Fruit fly (Drosophila melanogaster) whole organism, embryonic: ENCODE results near the gene CG4597.

ENCODE experiments used
- B-H2 ChIP-seq: fragments of 200-800 bp; sonication (Bioruptor generic); optimal IDR thresholded peaks from 2 replicates; lab custom pipeline; 2018; ENCODE audit warnings: missing biosample characterization, mild to moderate bottlenecking, missing genetic modification characterization
- Bdp1 ChIP-seq: fragments of 200-800 bp; sonication (Bioruptor generic); optimal IDR thresholded peaks from 3 replicates; lab custom pipeline; 2016; ENCODE audit warnings: missing biosample characterization, missing genetic modification characterization
- Bteb2 ChIP-seq: fragments of 200-800 bp; sonication (Bioruptor generic); optimal IDR thresholded peaks from 2 replicates; lab custom pipeline; 2016; ENCODE audit warnings: missing biosample characterization, missing genetic modification characterization
- CG10274 ChIP-seq: fragments of 200-800 bp; sonication (Bioruptor generic); optimal IDR thresholded peaks from 3 replicates; lab custom pipeline; 2017; ENCODE audit warnings: missing biosample characterization, mild to moderate bottlenecking, missing genetic modification characterization
- CG12155 ChIP-seq: fragments of 200-800 bp; sonication (Bioruptor generic); optimal IDR thresholded peaks from 3 replicates; lab custom pipeline; 2016; ENCODE audit warnings: missing biosample characterization, missing genetic modification characterization
- CG15514 ChIP-seq: fragments of 200-800 bp; sonication (Bioruptor generic); optimal IDR thresholded peaks from 3 replicates; lab custom pipeline; 2017; ENCODE audit warnings: missing biosample characterization, missing genetic modification characterization, mild to moderate bottlenecking, moderate library complexity, missing genetic modification reagents
- CG17361 ChIP-seq: fragments of 200-800 bp; sonication (Bioruptor generic); IDR thresholded peaks from 3 replicates; pipeline ENCODE4 v1.3.6; 2022; ENCODE audit warnings: missing biosample characterization, missing genetic modification characterization
- CG17385 ChIP-seq: fragments of 200-800 bp; sonication (Bioruptor generic); optimal IDR thresholded peaks from 3 replicates; lab custom pipeline; 2018; ENCODE audit warnings: missing biosample characterization, mild to moderate bottlenecking, missing genetic modification characterization
- CG1792 ChIP-seq: fragments of 200-800 bp; sonication (Bioruptor generic); optimal IDR thresholded peaks from 2 replicates; lab custom pipeline; 2016; ENCODE audit warnings: missing biosample characterization, missing genetic modification characterization
- CG18011 ChIP-seq: fragments of 200-800 bp; sonication (Bioruptor generic); optimal IDR thresholded peaks from 2 replicates; lab custom pipeline; 2017; ENCODE audit warnings: missing biosample characterization, missing genetic modification characterization, mild to moderate bottlenecking, moderate library complexity, missing genotype
- CG18262 ChIP-seq: fragments of 200-800 bp; optimal IDR thresholded peaks from 3 replicates; lab custom pipeline; 2019; ENCODE audit warnings: missing biosample characterization, mild to moderate bottlenecking, missing genetic modification characterization, moderate library complexity
- CG32767 ChIP-seq: fragments of 200-800 bp; sonication (Bioruptor generic); IDR thresholded peaks from 2 replicates; pipeline ENCODE4 v1.3.6; 2022; ENCODE audit warnings: missing biosample characterization, missing genetic modification characterization
- CG4282 ChIP-seq: fragments of 200-800 bp; sonication (Bioruptor generic); optimal IDR thresholded peaks from 2 replicates; lab custom pipeline; 2016; ENCODE audit warnings: missing biosample characterization, missing genetic modification characterization
- CG43689 ChIP-seq: fragments of 200-800 bp; sonication (Bioruptor generic); IDR thresholded peaks from 2 replicates; pipeline ENCODE4 v1.3.6; 2022; ENCODE audit warnings: missing biosample characterization, missing genetic modification characterization
- CG7271 ChIP-seq: fragments of 200-800 bp; sonication (Bioruptor generic); optimal IDR thresholded peaks from 2 replicates; lab custom pipeline; 2018; ENCODE audit warnings: missing biosample characterization, mild to moderate bottlenecking, missing genetic modification characterization, moderate library complexity
- CG8359 ChIP-seq: fragments of 200-800 bp; sonication (Bioruptor generic); optimal IDR thresholded peaks from 2 replicates; lab custom pipeline; 2017; ENCODE audit warnings: missing biosample characterization, mild to moderate bottlenecking, missing genetic modification characterization, borderline replicate concordance
- CG9437 ChIP-seq: fragments of 200-800 bp; sonication (Bioruptor generic); optimal IDR thresholded peaks from 2 replicates; lab custom pipeline; 2018; ENCODE audit warnings: missing biosample characterization, mild to moderate bottlenecking, missing genetic modification characterization
- CG9797 ChIP-seq: fragments of 200-800 bp; sonication (Bioruptor generic); optimal IDR thresholded peaks from 3 replicates; lab custom pipeline; 2018; ENCODE audit warnings: missing biosample characterization, mild to moderate bottlenecking, missing genetic modification characterization
- CG9817 ChIP-seq: fragments of 200-800 bp; sonication (Bioruptor generic); optimal IDR thresholded peaks from 2 replicates; lab custom pipeline; 2018; ENCODE audit warnings: missing biosample characterization, mild to moderate bottlenecking, missing genetic modification characterization, moderate library complexity
- CG9876 ChIP-seq: fragments of 200-800 bp; sonication (Bioruptor generic); optimal IDR thresholded peaks from 2 replicates; lab custom pipeline; 2016; ENCODE audit warnings: missing biosample characterization, missing genetic modification characterization
- CG9932 ChIP-seq: fragments of 200-800 bp; sonication (Bioruptor generic); IDR thresholded peaks from 2 replicates; pipeline ENCODE4 v1.3.6; 2022; ENCODE audit warnings: missing biosample characterization, missing genetic modification characterization
- Chrac-16 ChIP-seq: fragments of 200-800 bp; sonication (Bioruptor generic); optimal IDR thresholded peaks from 3 replicates; lab custom pipeline; 2016; ENCODE audit warnings: missing biosample characterization, missing genetic modification characterization
- CoRest ChIP-seq: fragments of 200-800 bp; sonication (Bioruptor generic); optimal IDR thresholded peaks from 3 replicates; lab custom pipeline; 2018; ENCODE audit warnings: missing biosample characterization, mild to moderate bottlenecking, missing genetic modification characterization, moderate library complexity
- Gsc ChIP-seq: fragments of 200-800 bp; sonication (Bioruptor generic); IDR thresholded peaks from 2 replicates; pipeline ENCODE4 v1.3.6; 2022; ENCODE audit warnings: missing biosample characterization, missing genetic modification characterization
- H2.0 ChIP-seq: fragments of 200-800 bp; sonication (Bioruptor generic); IDR thresholded peaks from 2 replicates; pipeline ENCODE4 v1.3.6; 2022; ENCODE audit warnings: missing biosample characterization, missing genetic modification characterization
- Hr78 ChIP-seq, 2 experiments: fragments of 200-800 bp in 1 of 2; fragments of >200 bp in 1 of 2; sonication (Bioruptor generic) in 1 of 2; optimal IDR thresholded peaks; 2 replicates each; lab custom pipeline; 2017 to 2019; ENCODE audit warnings: missing biosample characterization in 2 of 2, missing genetic modification characterization in 2 of 2, mild to moderate bottlenecking in 1 of 2, moderate library complexity in 1 of 2
- Neu2 ChIP-seq: fragments of 200-800 bp; sonication (Bioruptor generic); optimal IDR thresholded peaks from 3 replicates; lab custom pipeline; 2016; ENCODE audit warnings: missing biosample characterization, missing genetic modification characterization, borderline replicate concordance
- Nf-YC ChIP-seq: fragments of 200-800 bp; optimal IDR thresholded peaks from 3 replicates; lab custom pipeline; 2019; ENCODE audit warnings: missing biosample characterization, mild to moderate bottlenecking, missing genetic modification characterization, moderate library complexity
- NfI ChIP-seq: fragments of 200-800 bp; sonication (Bioruptor generic); optimal IDR thresholded peaks from 3 replicates; lab custom pipeline; 2018; ENCODE audit warnings: missing biosample characterization, mild to moderate bottlenecking, missing genetic modification characterization, moderate library complexity
- Scr ChIP-seq: fragments of 200-800 bp; sonication (Bioruptor generic); IDR thresholded peaks from 2 replicates; pipeline ENCODE4 v1.3.6; 2022; ENCODE audit warnings: missing biosample characterization, missing genetic modification characterization; ENCODE audit not compliant: partially characterized antibody
- Ssrp ChIP-seq: fragments of 200-800 bp; sonication (Bioruptor generic); optimal IDR thresholded peaks from 2 replicates; lab custom pipeline; 2018; ENCODE audit warnings: missing biosample characterization, mild to moderate bottlenecking, missing genetic modification characterization, moderate library complexity
- ab ChIP-seq: fragments of 200-800 bp; sonication (Bioruptor generic); optimal IDR thresholded peaks from 2 replicates; lab custom pipeline; 2016; ENCODE audit warnings: missing biosample characterization, missing genetic modification characterization
- cato ChIP-seq: fragments of 200-800 bp; sonication (Bioruptor generic); optimal IDR thresholded peaks from 2 replicates; lab custom pipeline; 2016; ENCODE audit warnings: missing biosample characterization, missing genetic modification characterization, borderline replicate concordance
- caup ChIP-seq: fragments of 200-800 bp; sonication (Bioruptor generic); optimal IDR thresholded peaks from 3 replicates; lab custom pipeline; 2017; ENCODE audit warnings: missing biosample characterization, mild to moderate bottlenecking, missing genetic modification characterization, moderate library complexity; ENCODE audit not compliant: severe bottlenecking
- cg ChIP-seq: fragments of 200-800 bp; sonication (Bioruptor generic); optimal IDR thresholded peaks from 3 replicates; lab custom pipeline; 2019; ENCODE audit warnings: missing biosample characterization, mild to moderate bottlenecking, missing genetic modification characterization, moderate library complexity
- ci ChIP-seq: fragments of 200-800 bp; sonication (Bioruptor generic); IDR thresholded peaks from 3 replicates; pipeline ENCODE4 v1.3.6; 2022; ENCODE audit warnings: missing biosample characterization, missing genetic modification characterization
- dmrt99B ChIP-seq: fragments of 200-800 bp; sonication (Bioruptor generic); optimal IDR thresholded peaks from 2 replicates; lab custom pipeline; 2018; ENCODE audit warnings: missing biosample characterization, mild to moderate bottlenecking, missing genetic modification characterization, moderate library complexity
- gsb ChIP-seq: fragments of 200-800 bp; sonication (Bioruptor generic); IDR thresholded peaks from 2 replicates; pipeline ENCODE4 v1.3.6; 2022; ENCODE audit warnings: missing biosample characterization, missing genetic modification characterization
- jing ChIP-seq: fragments of 200-800 bp; sonication (Bioruptor generic); optimal IDR thresholded peaks from 2 replicates; lab custom pipeline; 2018; ENCODE audit warnings: missing biosample characterization, mild to moderate bottlenecking, missing genetic modification characterization
- klu ChIP-seq: fragments of 200-800 bp; sonication (Bioruptor generic); IDR thresholded peaks from 2 replicates; pipeline ENCODE4 v1.3.6; 2022; ENCODE audit warnings: missing biosample characterization, missing genetic modification characterization
- oc ChIP-seq: fragments of 200-800 bp; sonication (Bioruptor generic); optimal IDR thresholded peaks from 2 replicates; lab custom pipeline; 2018; ENCODE audit warnings: missing biosample characterization, mild to moderate bottlenecking, missing genetic modification characterization, moderate library complexity
- org-1 ChIP-seq: fragments of 200-800 bp; sonication (Bioruptor generic); optimal IDR thresholded peaks from 2 replicates; lab custom pipeline; 2017; ENCODE audit warnings: missing biosample characterization, missing genetic modification characterization
- scrt ChIP-seq: fragments of 200-800 bp; sonication (Bioruptor generic); optimal IDR thresholded peaks from 2 replicates; lab custom pipeline; 2018; ENCODE audit warnings: missing biosample characterization, mild to moderate bottlenecking, missing genetic modification characterization, moderate library complexity
- sens ChIP-seq: fragments of 200-800 bp; sonication (Bioruptor generic); peaks from one replicate; lab custom pipeline; 2016; ENCODE audit warnings: missing biosample characterization, missing genetic modification characterization
- sens-2 ChIP-seq: fragments of 200-800 bp; sonication (Bioruptor generic); IDR thresholded peaks from 2 replicates; pipeline ENCODE4 v1.3.6; 2022; ENCODE audit warnings: missing biosample characterization, missing genetic modification characterization
- slou ChIP-seq: fragments of 200-800 bp; sonication (Bioruptor generic); optimal IDR thresholded peaks from 3 replicates; lab custom pipeline; 2016; ENCODE audit warnings: missing biosample characterization, missing genetic modification characterization
- tll ChIP-seq, 2 experiments: fragments of 200-800 bp in 1 of 2; fragments of >200 bp in 1 of 2; sonication (Bioruptor generic) in 1 of 2; optimal IDR thresholded peaks; 2 replicates each; lab custom pipeline; 2017 to 2019; ENCODE audit warnings: missing biosample characterization in 2 of 2, missing genetic modification characterization in 2 of 2, mild to moderate bottlenecking in 1 of 2, moderate library complexity in 1 of 2
- zen2 ChIP-seq: fragments of 200-800 bp; sonication (Bioruptor generic); IDR thresholded peaks from 3 replicates; pipeline ENCODE4 v1.3.6; 2022; ENCODE audit warnings: missing biosample characterization, missing genetic modification characterization; ENCODE audit not compliant: partially characterized antibody

The CG4597 gene

dm6 chr3L:5129199-5129598 lies at the start of gene CG4597:
Gene CG4597, plus strand, starts transcription at chr3L:5129499.
- TF ChIP-seq tll (GFP tag; optimal IDR thresholded peaks at IDR 0.05; lab: Kevin White, UChicago) (no peak), CG12155 (no peak), Bteb2 (GFP tag; lab: Kevin White, UChicago) (no peak), CG9932 (GFP tag; lab: Robert Waterston, UW) (no peak), Scr (GFP tag; lab: Robert Waterston, UW) (no peak), klu (GFP tag; lab: Robert Waterston, UW) (no peak), CG9797 (GFP tag; lab: Kevin White, UChicago) (no peak), gsb (GFP tag; lab: Robert Waterston, UW) (no peak), Chrac-16 (GFP tag; lab: Kevin White, UChicago) (no peak), zen2 (GFP tag; lab: Robert Waterston, UW) (no peak), ab (GFP tag; lab: Kevin White, UChicago) (no peak), H2.0 (no peak), CG32767 (GFP tag; lab: Robert Waterston, UW) (no peak), oc (tag; lab: Kevin White, UChicago) (no peak), Ssrp (tag; lab: Kevin White, UChicago) (no peak), CG17385 (GFP tag; lab: Kevin White, UChicago) (no peak), org-1 (GFP tag; lab: Kevin White, UChicago) (no peak), CoRest (tag; lab: Kevin White, UChicago) (no peak)

DNA sequence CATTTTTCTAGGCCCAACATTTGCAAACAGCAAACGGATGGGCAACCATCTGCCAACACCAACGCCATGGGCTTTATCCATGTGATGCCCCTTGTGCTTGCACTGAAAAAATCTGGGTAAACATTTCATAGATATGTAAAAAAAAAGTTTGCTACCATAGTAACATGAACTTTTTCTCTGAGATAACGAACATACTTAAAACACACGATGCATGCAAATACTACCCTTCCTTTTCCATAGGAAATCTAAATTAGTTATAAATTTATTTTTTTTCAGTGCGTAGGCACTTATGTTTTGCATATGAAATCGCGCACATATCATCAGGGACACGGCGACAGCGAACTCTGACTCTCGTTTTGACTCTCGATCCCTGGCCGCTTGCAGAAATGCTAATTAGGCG lies 48.5 kb upstream of the CG4597 start:
- TF ChIP-seq CG18262 (tag; lab: Kevin White, UChicago) (no peak), Bdp1 (no peak), Neu2 (GFP tag; lab: Kevin White, UChicago) (no peak), cg (GFP tag; lab: Kevin White, UChicago) (no peak), CG1792 (GFP tag; lab: Kevin White, UChicago) (no peak), scrt (no peak), B-H2 (GFP tag; lab: Kevin White, UChicago) (no peak)

DNA sequence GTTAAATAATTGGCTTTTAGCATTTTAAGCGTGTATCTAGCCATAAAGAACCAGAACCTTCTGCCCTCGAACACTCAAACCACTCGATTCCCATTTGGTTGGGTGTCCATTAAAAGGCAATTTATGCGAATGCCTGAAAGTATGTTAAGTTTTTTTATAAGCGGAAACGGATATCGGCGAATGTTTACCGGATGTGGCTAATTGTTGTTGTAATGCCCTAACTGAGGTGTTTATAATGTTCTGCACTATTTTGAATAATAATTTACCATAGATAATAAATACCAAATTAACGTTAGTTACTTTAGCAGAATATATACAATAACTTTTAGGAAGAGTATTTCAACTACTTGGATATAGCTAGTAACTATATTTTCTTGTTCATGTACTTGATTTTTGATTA lies 32.6 kb upstream of the CG4597 start:
- no peak for TF ChIP-seq CG9876 (GFP tag; lab: Kevin White, UChicago)
- TF ChIP-seq cato = no peak
- TF ChIP-seq Nf-YC = no peak
- TF ChIP-seq CG15514 (GFP tag; lab: Kevin White, UChicago) = peak; percentile 31
- no peak for TF ChIP-seq jing
- no peak for TF ChIP-seq CG17361 (GFP tag; lab: Robert Waterston, UW)
- TF ChIP-seq sens-2 (GFP tag; lab: Robert Waterston, UW) = peak; percentile 18; the same call in 1 of the 2 replicates
- no peak for TF ChIP-seq CG17385 (GFP tag; lab: Kevin White, UChicago)
- no peak for TF ChIP-seq CG10274 (GFP tag; lab: Kevin White, UChicago)
- no peak for TF ChIP-seq CG9437
- no peak for TF ChIP-seq CG8359
- no peak for TF ChIP-seq CG18011 (GFP tag; lab: Kevin White, UChicago)
- no peak for TF ChIP-seq CG43689
- no peak for TF ChIP-seq Neu2 (GFP tag; lab: Kevin White, UChicago)
- no peak for TF ChIP-seq Gsc (GFP tag; lab: Robert Waterston, UW)
- no peak for TF ChIP-seq Hr78 (GFP tag; optimal IDR thresholded peaks at IDR 0.05; lab: Kevin White, UChicago)
- peak; percentile 81 for TF ChIP-seq ci
- TF ChIP-seq CG9817 (tag; lab: Kevin White, UChicago) = no peak
- peak; percentile 8 for TF ChIP-seq caup (GFP tag; lab: Kevin White, UChicago)
- TF ChIP-seq sens = peak; percentile 75
- no peak for TF ChIP-seq dmrt99B (tag; lab: Kevin White, UChicago)
- TF ChIP-seq slou (GFP tag; lab: Kevin White, UChicago) = no peak
- peak; percentile 45 for TF ChIP-seq NfI (GFP tag; lab: Kevin White, UChicago)
- TF ChIP-seq CG4282 (GFP tag; lab: Kevin White, UChicago) = no peak
- TF ChIP-seq CG7271 (tag; lab: Kevin White, UChicago) = peak; percentile 69
